Fruit fly (Drosophila melanogaster): ENCODE results near the gene dnk.

The dnk gene

DNA sequence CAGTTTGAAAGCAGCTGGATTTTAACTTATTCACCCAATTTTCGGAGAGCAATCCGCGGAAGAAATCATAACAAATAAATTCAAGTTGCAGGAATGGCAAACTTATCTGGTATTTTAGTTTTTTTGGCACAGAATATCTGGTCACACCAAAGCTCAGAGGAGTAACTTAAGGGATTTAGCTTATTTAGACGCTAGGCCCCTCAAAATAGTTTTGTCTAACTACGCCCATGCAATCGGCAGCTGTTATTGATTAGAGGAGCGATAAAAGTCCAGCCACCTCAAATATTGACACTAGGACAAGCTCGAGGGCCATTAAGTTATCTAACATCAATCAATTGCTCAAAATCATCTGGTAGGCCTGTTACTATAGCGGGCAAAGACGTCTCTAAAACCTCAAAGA is 48.0 kb downstream of the dnk start, which contains the start of the genes GatA and P5cr (continued):
- TF ChIP-seq Fer3 (tag; optimal IDR thresholded peaks at IDR 0.05) = peak; percentile 85
- peak; percentile 77 for TF ChIP-seq CG6175 (GFP tag; IDR thresholded peaks at IDR 0.05)
- no peak for TF ChIP-seq CG7271 (tag; optimal IDR thresholded peaks at IDR 0.05)
- no peak for TF ChIP-seq pfk (GFP tag; optimal IDR thresholded peaks at IDR 0.05)
- TF ChIP-seq Asciz (GFP tag; optimal IDR thresholded peaks at IDR 0.05) = no peak
- peak; percentile 58 for TF ChIP-seq Hey (tag; optimal IDR thresholded peaks at IDR 0.05)
- peak; percentile 42 for TF ChIP-seq CG6654 (GFP tag; optimal IDR thresholded peaks at IDR 0.05)
- TF ChIP-seq ttk (GFP tag; IDR thresholded peaks at IDR 0.05) = peak; percentile 31; the same call in 1 of the 2 replicates
- peak; percentile 77 for TF ChIP-seq Bteb2 (GFP tag; optimal IDR thresholded peaks at IDR 0.05)
- no peak for TF ChIP-seq eve (GFP tag; optimal IDR thresholded peaks at IDR 0.05)
- TF ChIP-seq phol (tag; optimal IDR thresholded peaks at IDR 0.05) = peak; percentile 42
- peak; percentile 53; the same call in 1 of the 2 replicates for TF ChIP-seq CG1024 (GFP tag; IDR thresholded peaks at IDR 0.05)
- peak; percentile 41 for TF ChIP-seq CG3995 (GFP tag; optimal IDR thresholded peaks at IDR 0.05)
- peak; percentile 56 for TF ChIP-seq CG13775 (GFP tag; optimal IDR thresholded peaks at IDR 0.05)
- TF ChIP-seq CG15011 (GFP tag; optimal IDR thresholded peaks at IDR 0.05) = no peak
- TF ChIP-seq Sox100B (GFP tag; optimal IDR thresholded peaks at IDR 0.05) = no peak
- TF ChIP-seq hth (optimal IDR thresholded peaks at IDR 0.05) = no peak
- peak; percentile 6 for TF ChIP-seq CTCF (GFP tag; optimal IDR thresholded peaks at IDR 0.05)
- no peak for TF ChIP-seq CG2875 (GFP tag; optimal IDR thresholded peaks at IDR 0.05)
- TF ChIP-seq repo (GFP tag; optimal IDR thresholded peaks at IDR 0.05) = peak; percentile 71
- TF ChIP-seq Ets97D (GFP tag; optimal IDR thresholded peaks at IDR 0.05) = peak; percentile 38
- TF ChIP-seq ac (GFP tag; optimal IDR thresholded peaks at IDR 0.05) = no peak
- TF ChIP-seq Ravus (GFP tag; IDR thresholded peaks at IDR 0.05) = peak; percentile 34
- TF ChIP-seq CG32772 (GFP tag; IDR thresholded peaks at IDR 0.05) = peak; percentile 73
- TF ChIP-seq Mes4 (GFP tag; optimal IDR thresholded peaks at IDR 0.05) = no peak
- no peak; the same call in 1 of the 2 replicates for TF ChIP-seq toy (GFP tag; IDR thresholded peaks at IDR 0.05)
- TF ChIP-seq CG9727 (GFP tag; optimal IDR thresholded peaks at IDR 0.05) = peak; percentile 53
- TF ChIP-seq pita (GFP tag; optimal IDR thresholded peaks at IDR 0.05) = no peak
- peak; percentile 47 for TF ChIP-seq CG17912 (GFP tag; optimal IDR thresholded peaks at IDR 0.05)
- peak; percentile 64 for TF ChIP-seq CG1233 (GFP tag; optimal IDR thresholded peaks at IDR 0.05)
- peak; percentile 34 for TF ChIP-seq org-1 (GFP tag; optimal IDR thresholded peaks at IDR 0.05)
- TF ChIP-seq ERR (GFP tag; optimal IDR thresholded peaks at IDR 0.05) = peak; percentile 75
- TF ChIP-seq maf-S (GFP tag; optimal IDR thresholded peaks at IDR 0.05) = peak; percentile 88
- peak; percentile 85 for TF ChIP-seq Myb (GFP tag; optimal IDR thresholded peaks at IDR 0.05)
- TF ChIP-seq Dip2 (GFP tag; IDR thresholded peaks at IDR 0.05) = no peak
- peak; percentile 91 for TF ChIP-seq Xbp1 (GFP tag; optimal IDR thresholded peaks at IDR 0.05)
- TF ChIP-seq CG4424 (GFP tag; optimal IDR thresholded peaks at IDR 0.05) = peak; percentile 79
- TF ChIP-seq nerfin-1 (tag; optimal IDR thresholded peaks at IDR 0.05) = peak; percentile 23
- no peak for TF ChIP-seq sim (GFP tag; IDR thresholded peaks at IDR 0.05)
- no peak for TF ChIP-seq NC2α (GFP tag; optimal IDR thresholded peaks at IDR 0.05)
- no peak for TF ChIP-seq CG15479 (GFP tag; optimal IDR thresholded peaks at IDR 0.05)
- peak; percentile 46; the same call in 1 of the 2 replicates for TF ChIP-seq Nf-YA (GFP tag; IDR thresholded peaks at IDR 0.05)
- no peak for TF ChIP-seq vnd (GFP tag; IDR thresholded peaks at IDR 0.05; ENCODE audit: partially characterized antibody)
- TF ChIP-seq CG16779 (GFP tag; IDR thresholded peaks at IDR 0.05) = peak; percentile 93
- no peak for TF ChIP-seq unc-4 (GFP tag; IDR thresholded peaks at IDR 0.05; ENCODE audit: partially characterized antibody)
- TF ChIP-seq CG8359 (GFP tag; optimal IDR thresholded peaks at IDR 0.05; ENCODE audit: borderline replicate concordance) = no peak
- 0 out of 2 replicates have a peak, but pooled peaks have one; percentile 21 for TF ChIP-seq bowl (GFP tag; IDR thresholded peaks at IDR 0.05)
- peak; percentile 66 for TF ChIP-seq sisA (GFP tag; IDR thresholded peaks at IDR 0.05)
- peak; percentile 89; the same call in 2 of the 3 replicates for TF ChIP-seq Mrtf (GFP tag; IDR thresholded peaks at IDR 0.05)
- TF ChIP-seq CG4328 (GFP tag; optimal IDR thresholded peaks at IDR 0.05) = no peak
- no peak for TF ChIP-seq zen (tag; optimal IDR thresholded peaks at IDR 0.05)
- peak; percentile 61 for TF ChIP-seq CG7556 (GFP tag; optimal IDR thresholded peaks at IDR 0.05)

Data from whole organism, embryonic.